Fruit fly (Drosophila melanogaster) whole organism, adult: ENCODE data around the gene CG31249.

Experiments
- CG12768 ChIP-seq: fragments of 200-800 bp; sonication (Bioruptor generic); optimal IDR thresholded peaks from 2 replicates; lab custom pipeline; 2017; ENCODE audit warnings: missing biosample characterization, missing genetic modification characterization, mild to moderate bottlenecking, moderate library complexity, missing genetic modification reagents
- Crg-1 ChIP-seq: fragments of 200-800 bp; sonication (Bioruptor generic); optimal IDR thresholded peaks from 2 replicates; lab custom pipeline; 2016; ENCODE audit warnings: missing biosample characterization, missing genetic modification characterization
- bab1 ChIP-seq: fragments of 200-800 bp; sonication (Bioruptor generic); optimal IDR thresholded peaks from 3 replicates; lab custom pipeline; 2019; ENCODE audit warnings: missing biosample characterization, mild to moderate bottlenecking, missing genetic modification characterization, moderate library complexity
- cic ChIP-seq: fragments of 200-800 bp; sonication (Bioruptor generic); optimal IDR thresholded peaks from 2 replicates; lab custom pipeline; 2017; ENCODE audit warnings: missing biosample characterization, mild to moderate bottlenecking, missing genetic modification characterization, moderate library complexity
- kay ChIP-seq: fragments of 200-800 bp; sonication (Bioruptor generic); peaks from one replicate; lab custom pipeline; 2016; ENCODE audit warnings: missing biosample characterization, missing genetic modification characterization, borderline replicate concordance

DNA sequence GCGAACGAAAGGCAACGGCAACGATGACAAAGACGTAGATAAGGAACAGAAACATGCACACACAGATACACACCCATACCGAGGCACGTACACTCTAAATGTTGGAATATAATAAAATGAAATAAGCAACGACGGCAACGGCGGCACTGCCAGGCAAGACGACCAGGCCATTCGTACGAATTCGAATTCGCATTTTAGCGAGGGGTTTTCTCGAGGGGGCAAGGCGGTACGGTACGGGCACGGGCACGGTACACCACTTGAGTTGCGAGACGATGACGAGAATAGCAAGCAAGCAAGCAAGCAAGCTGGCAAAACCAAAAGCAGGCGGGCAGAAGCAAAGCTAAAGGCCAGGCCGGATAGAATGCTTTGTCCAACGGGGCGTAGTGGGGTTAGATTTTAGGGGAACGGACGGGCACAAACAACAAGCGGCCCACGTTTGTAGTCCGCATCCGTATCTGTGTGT, 14.3 kb upstream of the CG31249 start:
- TF ChIP-seq cic (GFP tag; lab: Kevin White, UChicago) (peak; percentile 91), Crg-1 (GFP tag; lab: Kevin White, UChicago) (no peak), CG12768 (GFP tag; lab: Kevin White, UChicago) (peak; percentile 81), kay (GFP tag; lab: Kevin White, UChicago) (no peak), bab1 (peak; percentile 38)
